Worm (Caenorhabditis elegans): ENCODE measurements around the gene col-40.

- no peak for TF ChIP-seq unc-62 (GFP tag; optimal IDR thresholded peaks at IDR 0.05)
- no peak for TF ChIP-seq snpc-4 (tag; optimal IDR thresholded peaks at IDR 0.05)
- TF ChIP-seq elt-1 (tag; optimal IDR thresholded peaks at IDR 0.05; ENCODE audit: borderline replicate concordance, insufficient read depth): no peak
- no peak for TF ChIP-seq ces-1 (GFP tag; optimal IDR thresholded peaks at IDR 0.05)
- TF ChIP-seq nhr-76 (tag; optimal IDR thresholded peaks at IDR 0.05): no peak
- TF ChIP-seq nhr-237 (tag; optimal IDR thresholded peaks at IDR 0.05): no peak
- TF ChIP-seq bed-3 (GFP tag; optimal IDR thresholded peaks at IDR 0.05): no peak
- TF ChIP-seq nhr-28 (tag; optimal IDR thresholded peaks at IDR 0.05): no peak
- TF ChIP-seq nhr-2 (tag; optimal IDR thresholded peaks at IDR 0.05): no peak
- TF ChIP-seq zip-8 (tag; optimal IDR thresholded peaks at IDR 0.05): no peak
- no peak for TF ChIP-seq nhr-12 (tag; optimal IDR thresholded peaks at IDR 0.05)
- no peak for TF ChIP-seq elt-3 (tag; optimal IDR thresholded peaks at IDR 0.05)
- TF ChIP-seq ztf-11 (tag; optimal IDR thresholded peaks at IDR 0.05): no peak
- TF ChIP-seq lin-13 (tag; optimal IDR thresholded peaks at IDR 0.05): no peak
Observed at ce11 chrII:1088527-1089230, 18.1 kb downstream of the col-40 start.
